Worm (Caenorhabditis elegans): Measurements from ENCODE around the gene tag-321.

ce11 chrIV:7734619-7735018 lies 49.0 kb downstream of the tag-321 start, which contains the start of gene clx-1:
- TF ChIP-seq gei-8 (GFP tag; optimal IDR thresholded peaks at IDR 0.05): no peak
- no peak for TF ChIP-seq ztf-7 (tag; optimal IDR thresholded peaks at IDR 0.05)
- no peak for TF ChIP-seq tra-1 (GFP tag; IDR thresholded peaks at IDR 0.05)
- no peak for TF ChIP-seq ama-1 (optimal IDR thresholded peaks at IDR 0.05)
- no peak for TF ChIP-seq dmd-9 (GFP tag; IDR thresholded peaks at IDR 0.05)
- TF ChIP-seq lim-7 (GFP tag; IDR thresholded peaks at IDR 0.05): no peak
- no peak for TF ChIP-seq ZK546.5 (tag; optimal IDR thresholded peaks at IDR 0.05)
- TF ChIP-seq jun-1 (tag; optimal IDR thresholded peaks at IDR 0.05): no peak
- no peak for TF ChIP-seq vab-7 (GFP tag; IDR thresholded peaks at IDR 0.05)
- no peak for TF ChIP-seq aly-2 (tag; optimal IDR thresholded peaks at IDR 0.05)
